Fruit fly (Drosophila melanogaster) whole organism, embryonic: ENCODE results near the gene CG9117.

Source experiments
- Atf-2 ChIP-seq: fragments of 200-800 bp; sonication (Bioruptor generic); optimal IDR thresholded peaks from 2 replicates; lab custom pipeline; 2016; ENCODE audit warnings: missing biosample characterization, missing genetic modification characterization
- BtbVII ChIP-seq: fragments of 200-800 bp; sonication (Bioruptor generic); optimal IDR thresholded peaks from 3 replicates; lab custom pipeline; 2017; ENCODE audit warnings: missing biosample characterization, mild to moderate bottlenecking, missing genetic modification characterization
- CG10267 ChIP-seq: fragments of 200-800 bp; sonication (Bioruptor generic); optimal IDR thresholded peaks from 2 replicates; lab custom pipeline; 2018; ENCODE audit warnings: missing biosample characterization, mild to moderate bottlenecking, missing genetic modification characterization, moderate library complexity
- CG11456 ChIP-seq: fragments of 200-800 bp; sonication (Bioruptor generic); IDR thresholded peaks from 3 replicates; pipeline ENCODE4 v1.3.6; 2022; ENCODE audit warnings: missing biosample characterization, missing genetic modification characterization
- CG12104 ChIP-seq: fragments of 200-800 bp; sonication (Bioruptor generic); optimal IDR thresholded peaks from 3 replicates; lab custom pipeline; 2016; ENCODE audit warnings: missing biosample characterization, missing genetic modification characterization
- CG12942 ChIP-seq: fragments of 200-800 bp; sonication (Bioruptor generic); optimal IDR thresholded peaks from 3 replicates; lab custom pipeline; 2016; ENCODE audit warnings: missing biosample characterization, missing genetic modification characterization
- CG14667 ChIP-seq: fragments of 200-800 bp; sonication (Bioruptor generic); IDR thresholded peaks from 2 replicates; pipeline ENCODE4 v1.3.6; 2022; ENCODE audit warnings: missing biosample characterization, missing genetic modification characterization
- CG15514 ChIP-seq: fragments of 200-800 bp; sonication (Bioruptor generic); optimal IDR thresholded peaks from 3 replicates; lab custom pipeline; 2017; ENCODE audit warnings: missing biosample characterization, missing genetic modification characterization, mild to moderate bottlenecking, moderate library complexity, missing genetic modification reagents
- CG16779 ChIP-seq: fragments of 200-800 bp; sonication (Bioruptor generic); IDR thresholded peaks from 2 replicates; pipeline ENCODE4 v1.3.6; 2022; ENCODE audit warnings: missing biosample characterization, missing genetic modification characterization
- CG17328 ChIP-seq: fragments of 200-800 bp; sonication (Bioruptor generic); IDR thresholded peaks from 2 replicates; pipeline ENCODE4 v1.3.6; 2022; ENCODE audit warnings: missing biosample characterization, missing genetic modification characterization
- CG17612 ChIP-seq: fragments of 200-800 bp; sonication (Bioruptor generic); IDR thresholded peaks from 2 replicates; pipeline ENCODE4 v1.3.6; 2022; ENCODE audit warnings: missing biosample characterization, missing genetic modification characterization
- CG2712 ChIP-seq: fragments of 200-800 bp; optimal IDR thresholded peaks from 3 replicates; lab custom pipeline; 2019; ENCODE audit warnings: missing biosample characterization, mild to moderate bottlenecking, missing genetic modification characterization, moderate library complexity
- CG3838 ChIP-seq: fragments of 200-800 bp; sonication (Bioruptor generic); optimal IDR thresholded peaks from 3 replicates; lab custom pipeline; 2016; ENCODE audit warnings: missing biosample characterization, missing genetic modification characterization
- CG42726 ChIP-seq: fragments of 200-800 bp; sonication (Bioruptor generic); IDR thresholded peaks from 2 replicates; pipeline ENCODE4 v1.3.6; 2022; ENCODE audit warnings: missing biosample characterization, missing genetic modification characterization; ENCODE audit not compliant: partially characterized antibody
- CG4360 ChIP-seq: fragments of 200-800 bp; sonication (Bioruptor generic); IDR thresholded peaks from 2 replicates; pipeline ENCODE4 v1.3.6; 2022; ENCODE audit warnings: missing biosample characterization, missing genetic modification characterization
- CG6272 ChIP-seq: fragments of 200-800 bp; sonication (Bioruptor generic); IDR thresholded peaks from 2 replicates; pipeline ENCODE4 v1.3.6; 2022; ENCODE audit warnings: missing biosample characterization, missing genetic modification characterization
- CG6813 ChIP-seq: fragments of 200-800 bp; sonication (Bioruptor generic); optimal IDR thresholded peaks from 2 replicates; lab custom pipeline; 2017; ENCODE audit warnings: missing biosample characterization, missing genetic modification characterization, mild to moderate bottlenecking, moderate library complexity, missing genetic modification reagents
- CG7357 ChIP-seq: fragments of 200-800 bp; sonication (Bioruptor generic); IDR thresholded peaks from 3 replicates; pipeline ENCODE4 v1.3.6; 2022; ENCODE audit warnings: missing biosample characterization, missing genetic modification characterization
- CG7745 ChIP-seq: fragments of 200-800 bp; sonication (Bioruptor generic); optimal IDR thresholded peaks from 2 replicates; lab custom pipeline; 2018; ENCODE audit warnings: missing biosample characterization, mild to moderate bottlenecking, missing genetic modification characterization, moderate library complexity
- CG7928 ChIP-seq: fragments of 200-800 bp; sonication (Bioruptor generic); optimal IDR thresholded peaks from 2 replicates; lab custom pipeline; 2017; ENCODE audit warnings: missing biosample characterization, mild to moderate bottlenecking, missing genetic modification characterization
- CG8281 ChIP-seq: fragments of 200-800 bp; sonication (Bioruptor generic); optimal IDR thresholded peaks from 2 replicates; lab custom pipeline; 2018; ENCODE audit warnings: missing biosample characterization, mild to moderate bottlenecking, missing genetic modification characterization, moderate library complexity
- CG9932 ChIP-seq: fragments of 200-800 bp; sonication (Bioruptor generic); IDR thresholded peaks from 2 replicates; pipeline ENCODE4 v1.3.6; 2022; ENCODE audit warnings: missing biosample characterization, missing genetic modification characterization
- Fer3 ChIP-seq: fragments of 200-800 bp; sonication (Bioruptor generic); optimal IDR thresholded peaks from 2 replicates; lab custom pipeline; 2018; ENCODE audit warnings: missing biosample characterization, mild to moderate bottlenecking, missing genetic modification characterization, moderate library complexity
- HLHmδ ChIP-seq: fragments of 200-800 bp; sonication (Bioruptor generic); optimal IDR thresholded peaks from 2 replicates; lab custom pipeline; 2018; ENCODE audit warnings: missing biosample characterization, mild to moderate bottlenecking, missing genetic modification characterization, moderate library complexity
- Lhr ChIP-seq: fragments of 200-800 bp; sonication (Bioruptor generic); optimal IDR thresholded peaks from 3 replicates; lab custom pipeline; 2017; ENCODE audit warnings: mild to moderate bottlenecking, missing biosample characterization, missing genetic modification reagents, missing genetic modification characterization
- Lpt ChIP-seq: fragments of >200 bp; optimal IDR thresholded peaks from 2 replicates; lab custom pipeline; 2018; ENCODE audit warnings: missing biosample characterization, missing genetic modification characterization
- Neu2 ChIP-seq: fragments of 200-800 bp; sonication (Bioruptor generic); optimal IDR thresholded peaks from 3 replicates; lab custom pipeline; 2016; ENCODE audit warnings: missing biosample characterization, missing genetic modification characterization, borderline replicate concordance
- Poxn ChIP-seq: fragments of 200-800 bp; sonication (Bioruptor generic); IDR thresholded peaks from 2 replicates; pipeline ENCODE4 v1.3.6; 2022; ENCODE audit warnings: missing biosample characterization, missing genetic modification characterization
- Sox100B ChIP-seq: fragments of 200-800 bp; sonication (Bioruptor generic); optimal IDR thresholded peaks from 3 replicates; lab custom pipeline; 2018; ENCODE audit warnings: missing biosample characterization, mild to moderate bottlenecking, missing genetic modification characterization
- Spps ChIP-seq: fragments of 200-800 bp; sonication (Bioruptor generic); optimal IDR thresholded peaks from 2 replicates; lab custom pipeline; 2018; ENCODE audit warnings: missing biosample characterization, mild to moderate bottlenecking, missing genetic modification characterization
- Sry-β ChIP-seq: fragments of 200-800 bp; sonication (Bioruptor generic); optimal IDR thresholded peaks from 2 replicates; lab custom pipeline; 2018; ENCODE audit warnings: missing biosample characterization, mild to moderate bottlenecking, missing genetic modification characterization, moderate library complexity
- Sry-δ ChIP-seq: fragments of 200-800 bp; sonication (Bioruptor generic); optimal IDR thresholded peaks from 2 replicates; lab custom pipeline; 2016; ENCODE audit warnings: missing biosample characterization, missing genetic modification characterization
- Trl ChIP-seq, 3 experiments: fragments of >200 bp in 2 of 3; fragments of 200-800 bp in 1 of 3; sonication (Bioruptor generic) in 1 of 3; optimal IDR thresholded peaks; 2 replicates in 1 of 3; 3 replicates in 2 of 3; lab custom pipeline; 2016 to 2017; ENCODE audit warnings: missing biosample characterization in 1 of 3, missing genetic modification characterization in 1 of 3
- Vsx1 ChIP-seq: fragments of 200-800 bp; sonication (Bioruptor generic); optimal IDR thresholded peaks from 2 replicates; lab custom pipeline; 2017; ENCODE audit warnings: missing biosample characterization, mild to moderate bottlenecking, missing genetic modification characterization, missing genetic modification reagents
- YL-1 ChIP-seq: fragments of 200-800 bp; sonication (Bioruptor generic); optimal IDR thresholded peaks from 3 replicates; lab custom pipeline; 2017; ENCODE audit warnings: missing biosample characterization, mild to moderate bottlenecking, missing genetic modification characterization
- cato ChIP-seq: fragments of 200-800 bp; sonication (Bioruptor generic); optimal IDR thresholded peaks from 2 replicates; lab custom pipeline; 2016; ENCODE audit warnings: missing biosample characterization, missing genetic modification characterization, borderline replicate concordance
- chinmo ChIP-seq: fragments of 200-800 bp; sonication (Bioruptor generic); IDR thresholded peaks from 4 replicates; pipeline ENCODE4 v1.3.6; 2022; ENCODE audit warnings: missing biosample characterization, missing genetic modification characterization; ENCODE audit not compliant: partially characterized antibody
- cwo ChIP-seq: fragments of 200-800 bp; sonication (Bioruptor generic); optimal IDR thresholded peaks from 3 replicates; lab custom pipeline; 2017; ENCODE audit warnings: missing biosample characterization, missing genetic modification characterization, mild to moderate bottlenecking, moderate library complexity, missing genetic modification reagents
- da ChIP-seq: fragments of 200-800 bp; sonication (Bioruptor generic); optimal IDR thresholded peaks from 2 replicates; lab custom pipeline; 2016; ENCODE audit warnings: missing biosample characterization, missing genetic modification characterization
- ems ChIP-seq: fragments of 200-800 bp; sonication (Bioruptor generic); optimal IDR thresholded peaks from 3 replicates; lab custom pipeline; 2016; ENCODE audit warnings: missing biosample characterization, missing genetic modification characterization
- ewg ChIP-seq: fragments of 200-800 bp; sonication (Bioruptor generic); optimal IDR thresholded peaks from 3 replicates; lab custom pipeline; 2017; ENCODE audit warnings: mild to moderate bottlenecking, missing biosample characterization, missing genetic modification reagents, missing genetic modification characterization
- gro ChIP-seq: fragments of 200-800 bp; sonication (Bioruptor generic); optimal IDR thresholded peaks from 2 replicates; lab custom pipeline; 2016; ENCODE audit warnings: missing biosample characterization, missing genetic modification characterization
- pan ChIP-seq, 4 experiments: fragments of >200 bp in 3 of 4; fragments of 200-800 bp in 1 of 4; sonication (Bioruptor generic) in 1 of 4; optimal IDR thresholded peaks in 3 of 4; IDR thresholded peaks in 1 of 4; 2 replicates each; pipeline versions ENCODE4 v1.3.6 to Lab custom; 2017 to 2022; ENCODE audit warnings: missing biosample characterization in 2 of 4, missing genetic modification characterization in 2 of 4, mixed read lengths in 1 of 4
- schlank ChIP-seq: fragments of 200-800 bp; sonication (Bioruptor generic); optimal IDR thresholded peaks from 2 replicates; lab custom pipeline; 2018; ENCODE audit warnings: missing biosample characterization, mild to moderate bottlenecking, missing genetic modification characterization
- stc ChIP-seq: fragments of 200-800 bp; sonication (Bioruptor generic); IDR thresholded peaks from 2 replicates; pipeline ENCODE4 v1.3.6; 2022; ENCODE audit warnings: missing biosample characterization, missing genetic modification characterization
- twi ChIP-seq: fragments of 200-800 bp; optimal IDR thresholded peaks from 2 replicates; lab custom pipeline; 2019; ENCODE audit warnings: missing biosample characterization, mild to moderate bottlenecking, missing genetic modification characterization, moderate library complexity
- unpg ChIP-seq: fragments of 200-800 bp; sonication (Bioruptor generic); optimal IDR thresholded peaks from 3 replicates; lab custom pipeline; 2018; ENCODE audit warnings: missing biosample characterization, mild to moderate bottlenecking, missing genetic modification characterization, moderate library complexity
- zfh2 ChIP-seq: fragments of 200-800 bp; sonication (Bioruptor generic); optimal IDR thresholded peaks from 2 replicates; lab custom pipeline; 2016; ENCODE audit warnings: missing biosample characterization, missing genetic modification characterization

The CG9117 gene

dm6 chr2L:6047528-6048160 is 9.9 kb upstream of the CG9117 start, which contains the start of gene IPIP (continued):
- TF ChIP-seq CG7928 (GFP tag; lab: Kevin White, UChicago) (no peak), CG3838 (GFP tag; lab: Kevin White, UChicago) (no peak), pan (optimal IDR thresholded peaks at IDR 0.05; lab: Kevin White, UChicago) (no peak), pan (GFP tag; optimal IDR thresholded peaks at IDR 0.05 in 1 of 2, IDR thresholded peaks at IDR 0.05 in 1 of 2) (peak in 1 of 2 experiments; percentile 43), CG12942 (no peak), CG14667 (GFP tag; lab: Robert Waterston, UW) (peak; percentile 18; the same call in 1 of the 2 replicates), Sry-β (GFP tag; lab: Kevin White, UChicago) (no peak), CG12104 (GFP tag; lab: Kevin White, UChicago) (no peak), Vsx1 (GFP tag; lab: Kevin White, UChicago) (no peak), CG16779 (GFP tag; lab: Robert Waterston, UW) (0 out of 2 replicates have a peak, but pooled peaks have one; percentile 50), CG15514 (peak; percentile 64), CG42726 (GFP tag; lab: Robert Waterston, UW) (peak; percentile 93), cwo (GFP tag; lab: Kevin White, UChicago) (peak; percentile 2), CG10267 (tag; lab: Kevin White, UChicago) (peak; percentile 13), Trl (optimal IDR thresholded peaks at IDR 0.05; lab: Kevin White, UChicago) (no peak), Trl (GFP tag; optimal IDR thresholded peaks at IDR 0.05; lab: Kevin White, UChicago) (no peak), da (GFP tag; lab: Kevin White, UChicago) (no peak), CG7745 (no peak), Sry-δ (GFP tag; lab: Kevin White, UChicago) (peak; percentile 90), CG2712 (tag; lab: Kevin White, UChicago) (peak; percentile 46), HLHmδ (GFP tag; lab: Kevin White, UChicago) (peak; percentile 3), Poxn (GFP tag; lab: Robert Waterston, UW) (no peak), Neu2 (GFP tag; lab: Kevin White, UChicago) (no peak), CG7357 (GFP tag; lab: Robert Waterston, UW) (no peak), CG4360 (GFP tag; lab: Robert Waterston, UW) (no peak), CG8281 (no peak), CG11456 (peak; percentile 75), CG6272 (peak; percentile 63), Fer3 (tag; lab: Kevin White, UChicago) (no peak), ems (GFP tag; lab: Kevin White, UChicago) (no peak), Lpt (no peak), CG6813 (no peak), chinmo (GFP tag; lab: Robert Waterston, UW) (peak; percentile 80; the same call in 1 of the 4 replicates), CG17612 (GFP tag; lab: Robert Waterston, UW) (no peak), cato (GFP tag; lab: Kevin White, UChicago) (no peak), YL-1 (GFP tag; lab: Kevin White, UChicago) (peak; percentile 88), zfh2 (GFP tag; lab: Kevin White, UChicago) (peak; percentile 9), CG9932 (peak; percentile 79), ewg (GFP tag; lab: Kevin White, UChicago) (peak; percentile 12), BtbVII (GFP tag; lab: Kevin White, UChicago) (no peak), Atf-2 (GFP tag; lab: Kevin White, UChicago) (no peak), unpg (GFP tag; lab: Kevin White, UChicago) (no peak), Spps (tag; lab: Kevin White, UChicago) (no peak), gro (GFP tag; lab: Kevin White, UChicago) (peak; percentile 7), stc (GFP tag; lab: Robert Waterston, UW) (0 out of 2 replicates have a peak, but pooled peaks have one; percentile 9), Lhr (GFP tag; lab: Kevin White, UChicago) (no peak), twi (no peak), CG17328 (GFP tag; lab: Robert Waterston, UW) (peak; percentile 55; the same call in 1 of the 2 replicates), Sox100B (no peak), schlank (no peak)
